Fruit fly (Drosophila melanogaster) Kc167 (cell line): ENCODE measurements around the gene Pez.

Source experiments
- h ChIP-seq: fragments of >200 bp; optimal IDR thresholded peaks from 3 replicates; lab custom pipeline; 2018; ENCODE audit warnings: missing external identifiers
- psq ChIP-seq: fragments of >200 bp; optimal IDR thresholded peaks from 2 replicates; lab custom pipeline; 2017; ENCODE audit warnings: missing external identifiers

DNA sequence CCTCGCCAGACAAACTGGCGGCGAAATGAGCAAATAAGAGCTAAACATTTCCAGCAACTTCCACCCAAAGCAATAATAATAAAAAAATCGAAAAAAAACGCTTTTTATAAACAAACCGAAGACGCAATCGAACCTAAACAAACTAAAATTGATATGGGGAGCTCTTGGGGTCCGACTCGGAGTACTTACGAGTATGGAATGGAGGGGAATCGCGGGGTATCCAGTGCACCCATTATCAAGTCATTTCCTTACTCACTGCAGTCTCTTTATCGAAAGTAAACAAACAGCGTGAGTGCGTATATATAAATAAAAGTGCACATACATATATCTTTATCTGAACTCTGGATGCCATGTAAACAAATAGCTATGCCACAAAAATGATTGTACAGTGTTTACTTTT, 46.9 kb downstream of the Pez start:
- TF ChIP-seq psq (lab: Kevin White, UChicago) (no peak), h (lab: Kevin White, UChicago) (no peak)
